Worm (Caenorhabditis elegans): Measurements from ENCODE around the gene T25B2.4.

ce11 chrX:6134423-6134822 is 43.6 kb upstream of the T25B2.4 start:
- TF ChIP-seq lin-13 (tag; optimal IDR thresholded peaks at IDR 0.05) (no peak), elt-3 (tag; optimal IDR thresholded peaks at IDR 0.05) (no peak), ztf-11 (tag; optimal IDR thresholded peaks at IDR 0.05) (no peak), nhr-237 (tag; optimal IDR thresholded peaks at IDR 0.05) (no peak), blmp-1 (tag; optimal IDR thresholded peaks at IDR 0.05) (no peak), zip-8 (tag; optimal IDR thresholded peaks at IDR 0.05) (no peak), nhr-12 (tag; optimal IDR thresholded peaks at IDR 0.05) (no peak), sptf-1 (tag; optimal IDR thresholded peaks at IDR 0.05) (peak; percentile 71)
